Worm (Caenorhabditis elegans): Measurements from ENCODE around the gene col-145.

The col-145 gene

DNA sequence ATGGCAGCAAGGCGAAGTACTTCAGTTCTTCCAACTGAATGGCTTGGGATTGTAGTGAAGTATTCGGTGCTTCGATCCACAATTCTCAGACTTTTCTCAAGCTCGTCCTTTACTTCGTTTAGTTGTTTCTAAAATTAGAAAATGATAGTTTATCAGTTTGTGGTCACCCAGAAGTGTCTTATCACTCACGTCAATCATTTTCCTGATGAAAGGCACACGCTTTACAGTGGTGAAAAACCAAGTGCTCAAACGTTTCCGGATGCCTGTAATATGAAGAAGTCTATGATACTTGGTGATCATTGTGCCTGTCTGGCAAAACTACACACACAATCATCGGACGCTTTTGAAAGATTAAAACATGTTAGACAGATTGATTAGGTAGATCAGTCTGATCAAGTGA, 16.6 kb downstream of the col-145 start:
- TF ChIP-seq pqm-1 (tag; optimal IDR thresholded peaks at IDR 0.05) (peak; percentile 23), dmd-6 (GFP tag; IDR thresholded peaks at IDR 0.05) (peak; percentile 75), dmd-8 (GFP tag; IDR thresholded peaks at IDR 0.05) (no peak), ZK337.2 (GFP tag; IDR thresholded peaks at IDR 0.05) (no peak), nhr-28 (tag; optimal IDR thresholded peaks at IDR 0.05) (peak; percentile 3), madf-9 (GFP tag; conservative IDR thresholded peaks at IDR 0.05) (no peak), egl-43 (GFP tag; IDR thresholded peaks at IDR 0.05) (no peak), hlh-11 (tag; optimal IDR thresholded peaks at IDR 0.05) (peak; percentile 38), Y48G9A.11 (GFP tag; IDR thresholded peaks at IDR 0.05) (no peak), nhr-77 (tag; optimal IDR thresholded peaks at IDR 0.05) (no peak), tra-1 (GFP tag; IDR thresholded peaks at IDR 0.05) (0 out of 2 replicates have a peak, but pooled peaks have one; percentile 17)

DNA sequence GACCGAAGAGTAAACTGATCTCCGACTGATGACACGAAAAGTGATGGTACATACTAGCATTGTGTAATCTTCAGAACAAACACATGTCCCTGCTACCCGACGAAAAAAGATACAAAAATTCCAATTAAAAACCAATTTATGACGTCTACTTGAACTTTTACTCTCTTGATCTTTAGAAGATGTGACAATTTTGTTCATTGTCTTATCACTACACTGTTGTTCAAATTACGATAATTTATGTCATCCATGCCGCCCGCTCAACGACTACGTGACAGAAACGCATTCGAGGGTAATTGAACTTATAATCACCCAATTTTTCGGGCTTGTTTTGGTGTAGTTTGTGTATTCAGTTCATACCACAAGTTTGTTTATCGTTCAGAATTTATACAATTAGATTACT, 18.9 kb downstream of the col-145 start:
- TF ChIP-seq nhr-28 (tag; optimal IDR thresholded peaks at IDR 0.05) (peak; percentile 23), ZK546.5 (tag; optimal IDR thresholded peaks at IDR 0.05) (no peak)

DNA sequence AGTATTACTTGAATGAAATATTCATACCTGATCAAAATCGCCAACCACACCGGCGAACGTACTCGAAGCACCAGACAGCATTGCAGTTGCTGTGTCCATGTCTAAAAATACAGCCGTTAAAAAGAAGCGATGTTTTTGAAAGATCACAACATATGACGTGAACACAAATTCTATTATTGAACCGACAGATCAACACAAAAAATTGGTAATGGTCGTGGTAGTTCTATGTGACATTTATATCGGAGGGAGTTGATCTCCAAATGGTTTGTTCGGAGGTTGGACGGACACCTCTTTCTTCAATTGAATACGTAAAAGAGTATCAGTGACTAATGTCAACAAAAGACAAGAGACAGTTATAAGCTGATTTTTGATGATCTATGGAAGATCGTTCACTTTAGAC, 21.5 kb downstream of the col-145 start, which contains the start of gene pitr-3:
Gene pitr-3 (minus strand): TSS at position 101 of the 400 bp plus-strand sequence.
- no peak for TF ChIP-seq ceh-32 (tag; optimal IDR thresholded peaks at IDR 0.05; ENCODE audit: poor library complexity)
- no peak for TF ChIP-seq nhr-76 (tag; optimal IDR thresholded peaks at IDR 0.05)
- no peak for TF ChIP-seq daf-8 (GFP tag; IDR thresholded peaks at IDR 0.05)
- no peak for TF ChIP-seq rbr-2 (tag; optimal IDR thresholded peaks at IDR 0.05)
- no peak for TF ChIP-seq lin-29 (GFP tag; IDR thresholded peaks at IDR 0.05)
- TF ChIP-seq lim-7 (GFP tag; IDR thresholded peaks at IDR 0.05), result no peak
- no peak for TF ChIP-seq T26A8.4 (GFP tag; IDR thresholded peaks at IDR 0.05)
- TF ChIP-seq duxl-1 (tag; optimal IDR thresholded peaks at IDR 0.05; ENCODE audit: poor library complexity), result no peak
- TF ChIP-seq dmd-8 (GFP tag; IDR thresholded peaks at IDR 0.05), result no peak
- no peak for TF ChIP-seq mdt-29 (GFP tag; IDR thresholded peaks at IDR 0.05)
- no peak for TF ChIP-seq pha-4 (GFP tag; IDR thresholded peaks at IDR 0.05)
- no peak for TF ChIP-seq pha-4 (tag; optimal IDR thresholded peaks at IDR 0.05)

DNA sequence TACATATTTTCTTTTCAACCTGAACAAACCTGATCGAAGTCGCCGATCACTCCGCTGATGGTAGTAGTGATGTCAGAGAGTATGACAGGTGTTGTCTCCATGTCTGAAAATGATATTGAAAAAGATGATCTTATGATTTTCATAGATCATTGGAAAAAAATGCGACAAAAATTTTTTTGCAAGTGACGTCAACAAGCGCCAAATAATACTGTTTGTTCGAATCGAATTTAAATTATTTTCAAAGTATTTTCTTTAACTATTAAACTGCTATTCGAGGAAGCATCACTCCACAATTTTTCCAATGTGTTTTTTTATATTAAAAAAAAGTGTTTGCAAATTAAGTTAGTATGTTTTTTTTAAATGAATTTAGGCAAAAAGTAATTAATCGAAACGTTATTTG, 25.2 kb downstream of the col-145 start, which contains the start of gene pitr-2:
Gene pitr-2 (minus strand): TSS at position 101 of the 400 bp plus-strand sequence.
- TF ChIP-seq rbr-2 (tag; optimal IDR thresholded peaks at IDR 0.05) (no peak), saeg-2 (GFP tag; IDR thresholded peaks at IDR 0.05) (no peak), lin-1 (GFP tag; IDR thresholded peaks at IDR 0.05) (no peak), mes-2 (tag; optimal IDR thresholded peaks at IDR 0.05; ENCODE audit: poor library complexity, severe bottlenecking) (no peak), sdz-12 (GFP tag; optimal IDR thresholded peaks at IDR 0.05) (no peak), hlh-30 (tag; optimal IDR thresholded peaks at IDR 0.05; ENCODE audit: insufficient read depth) (no peak), aly-2 (tag; optimal IDR thresholded peaks at IDR 0.05) (no peak), hmg-1.1 (GFP tag; IDR thresholded peaks at IDR 0.05) (no peak)

DNA sequence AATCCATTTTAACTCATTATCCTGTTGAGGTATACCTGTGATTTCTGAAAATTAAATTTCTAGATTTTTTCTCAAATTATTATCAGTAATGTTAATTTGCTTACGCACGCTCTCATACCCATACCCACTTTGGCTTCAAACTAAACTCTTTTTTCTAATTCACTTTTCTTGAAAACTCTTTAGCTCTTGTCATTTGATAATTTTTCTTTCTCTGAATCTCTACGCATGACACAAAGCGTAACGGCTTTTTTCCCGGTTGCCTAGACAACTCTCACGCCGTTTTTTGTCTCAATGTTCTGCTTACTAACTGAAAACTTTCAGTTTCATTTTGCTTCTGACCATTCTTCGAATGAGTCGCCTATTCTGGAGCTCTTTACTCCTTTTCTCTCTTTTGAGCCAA, 28.9 kb downstream of the col-145 start, which contains the start of gene B0222.1:
Gene B0222.1 (plus strand): TSS at position 306 of the 400 bp plus-strand sequence.
- TF ChIP-seq nhr-77 (tag; optimal IDR thresholded peaks at IDR 0.05) (no peak), unc-62 (GFP tag; optimal IDR thresholded peaks at IDR 0.05 in 1 of 2) (peak in 1 of 2 experiments; percentile 53), unc-62 (tag; optimal IDR thresholded peaks at IDR 0.05) (no peak), zfp-2 (tag; optimal IDR thresholded peaks at IDR 0.05) (no peak), nhr-76 (tag; optimal IDR thresholded peaks at IDR 0.05) (no peak), pha-4 (GFP tag; IDR thresholded peaks at IDR 0.05) (no peak), pha-4 (tag; optimal IDR thresholded peaks at IDR 0.05) (no peak)
